Worm (Caenorhabditis elegans) whole organism, L1 larva: ENCODE measurements around the gene srlf-23.

ENCODE experiments used
- C16A3.4 ChIP-seq: fragments of 150-350 bp; optimal IDR thresholded peaks from 2 replicates; lab custom pipeline; 2014; ENCODE audit warnings: missing biosample characterization, missing genetic modification characterization
- ama-1 ChIP-seq: fragments of 150-350 bp; optimal IDR thresholded peaks from 2 replicates; lab custom pipeline; 2014
- elt-3 ChIP-seq, 6 experiments: fragments of 150-350 bp in 1 of 6; sonication (generic microtip); optimal IDR thresholded peaks; 2 replicates each; lab custom pipeline; 2017 to 2018; ENCODE audit warnings: missing biosample characterization in 6 of 6, missing genetic modification characterization in 6 of 6, inconsistent platforms in 1 of 6
- lin-15B ChIP-seq: fragments of 150-350 bp; sonication (generic microtip); optimal IDR thresholded peaks from 3 replicates; lab custom pipeline; 2014; ENCODE audit warnings: missing biosample characterization, missing genetic modification characterization
- nhr-84 ChIP-seq: sonication (generic microtip); optimal IDR thresholded peaks from 2 replicates; lab custom pipeline; 2017; ENCODE audit warnings: missing biosample characterization, missing genetic modification characterization

- TF ChIP-seq ama-1 (lab: Kevin White, UChicago) (no peak), C16A3.4 (tag; lab: Kevin White, UChicago) (no peak), elt-3 (tag; optimal IDR thresholded peaks at IDR 0.05; lab: Kevin White, UChicago) (no peak), nhr-84 (tag; lab: Kevin White, UChicago) (no peak), lin-15B (tag; lab: Kevin White, UChicago) (no peak)
Observed at ce11 chrV:915716-916115, 22.4 kb upstream of the srlf-23 start.
